Fruit fly (Drosophila melanogaster): ENCODE results near the gene CG31370.

Gene CG31370

dm6 chr3R:25329079-25329478, 26.8 kb downstream of the CG31370 start, which contains the start of gene CHKov1 (continued):
- TF ChIP-seq CG3995 (GFP tag; optimal IDR thresholded peaks at IDR 0.05) (no peak), Drgx (GFP tag; IDR thresholded peaks at IDR 0.05) (peak; percentile 39; the same call in 1 of the 2 replicates), Fer2 (tag; optimal IDR thresholded peaks at IDR 0.05) (no peak), Doc3 (GFP tag; IDR thresholded peaks at IDR 0.05; ENCODE audit: partially characterized antibody) (no peak), bbx (GFP tag; IDR thresholded peaks at IDR 0.05; ENCODE audit: partially characterized antibody) (peak; percentile 39; the same call in 1 of the 2 replicates), pan (optimal IDR thresholded peaks at IDR 0.05) (no peak), pan (GFP tag; optimal IDR thresholded peaks at IDR 0.05 in 1 of 2, IDR thresholded peaks at IDR 0.05 in 1 of 2) (peak in 1 of 2 experiments; percentile 11), CG16815 (GFP tag; optimal IDR thresholded peaks at IDR 0.05) (no peak), CG10431 (GFP tag; optimal IDR thresholded peaks at IDR 0.05) (no peak), luna (GFP tag; optimal IDR thresholded peaks at IDR 0.05) (no peak), Sox102F (GFP tag; optimal IDR thresholded peaks at IDR 0.05) (no peak), CG7357 (GFP tag; IDR thresholded peaks at IDR 0.05) (no peak), Chrac-16 (GFP tag; optimal IDR thresholded peaks at IDR 0.05) (no peak), CG12391 (tag; optimal IDR thresholded peaks at IDR 0.05) (no peak), Ada2b (GFP tag; IDR thresholded peaks at IDR 0.05) (no peak), CG8281 (tag; optimal IDR thresholded peaks at IDR 0.05) (no peak), CG8478 (optimal IDR thresholded peaks at IDR 0.05) (no peak), p53 (GFP tag; optimal IDR thresholded peaks at IDR 0.05) (no peak), Meics (GFP tag; optimal IDR thresholded peaks at IDR 0.05) (no peak), CG17359 (tag; optimal IDR thresholded peaks at IDR 0.05) (no peak), lilli (GFP tag; optimal IDR thresholded peaks at IDR 0.05) (no peak), twi (tag; optimal IDR thresholded peaks at IDR 0.05) (no peak), CG13287 (GFP tag; IDR thresholded peaks at IDR 0.05; ENCODE audit: partially characterized antibody) (peak; percentile 13; the same call in 1 of the 2 replicates), CG17612 (GFP tag; IDR thresholded peaks at IDR 0.05) (0 out of 2 replicates have a peak, but pooled peaks have one; percentile 17), psq (GFP tag; optimal IDR thresholded peaks at IDR 0.05) (no peak), al (GFP tag; IDR thresholded peaks at IDR 0.05) (no peak), fd3F (GFP tag; optimal IDR thresholded peaks at IDR 0.05) (no peak), NfI (GFP tag; optimal IDR thresholded peaks at IDR 0.05) (no peak), ase (GFP tag; IDR thresholded peaks at IDR 0.05) (no peak), CG3163 (GFP tag; optimal IDR thresholded peaks at IDR 0.05) (peak; percentile 44), exex (tag; optimal IDR thresholded peaks at IDR 0.05) (peak; percentile 41), CG7928 (GFP tag; optimal IDR thresholded peaks at IDR 0.05) (no peak), CG33213 (GFP tag; optimal IDR thresholded peaks at IDR 0.05) (no peak), Dbx (GFP tag; IDR thresholded peaks at IDR 0.05) (no peak), Lpt (GFP tag; optimal IDR thresholded peaks at IDR 0.05) (no peak), CG4730 (GFP tag; IDR thresholded peaks at IDR 0.05) (no peak), H15 (GFP tag; IDR thresholded peaks at IDR 0.05) (no peak), Hr51 (GFP tag; optimal IDR thresholded peaks at IDR 0.05) (no peak), CG12071 (GFP tag; optimal IDR thresholded peaks at IDR 0.05) (no peak), CG14441 (GFP tag; IDR thresholded peaks at IDR 0.05) (0 out of 2 replicates have a peak, but pooled peaks have one; percentile 10), CG34224 (GFP tag; IDR thresholded peaks at IDR 0.05; ENCODE audit: partially characterized antibody) (no peak), CG1832 (GFP tag; optimal IDR thresholded peaks at IDR 0.05) (no peak), CG14965 (GFP tag; optimal IDR thresholded peaks at IDR 0.05; ENCODE audit: borderline replicate concordance) (no peak), PHDP (tag; optimal IDR thresholded peaks at IDR 0.05) (no peak), CG10321 (GFP tag; IDR thresholded peaks at IDR 0.05) (no peak), Hey (tag; optimal IDR thresholded peaks at IDR 0.05) (no peak), CG9817 (tag; optimal IDR thresholded peaks at IDR 0.05) (no peak), Ptx1 (GFP tag; IDR thresholded peaks at IDR 0.05) (no peak), gsb-n (tag; optimal IDR thresholded peaks at IDR 0.05) (no peak), Xbp1 (GFP tag; optimal IDR thresholded peaks at IDR 0.05) (no peak), seq (GFP tag; IDR thresholded peaks at IDR 0.05) (no peak), dmrt11E (tag; optimal IDR thresholded peaks at IDR 0.05) (no peak)

All from whole organism, embryonic.